Worm (Caenorhabditis elegans) whole organism, mixed stage, embryonic: ENCODE data around the gene srh-74.

Experiments used
- ceh-43 ChIP-seq: fragments of 200-800 bp; sonication (Bioruptor generic); optimal IDR thresholded peaks from 2 replicates; lab custom pipeline; 2018; ENCODE audit warnings: mild to moderate bottlenecking, missing genetic modification characterization, moderate library complexity, missing compliant biosample characterization
- elt-1 ChIP-seq: sonication (generic microtip); optimal IDR thresholded peaks from 2 replicates; lab custom pipeline; 2017; ENCODE audit warnings: missing genetic modification characterization, mild to moderate bottlenecking, missing compliant biosample characterization, antibody characterized with exemption, moderate library complexity, borderline replicate concordance; ENCODE audit not compliant: insufficient read depth
- ham-2 ChIP-seq: fragments of 200-800 bp; sonication (Bioruptor generic); optimal IDR thresholded peaks from 2 replicates; lab custom pipeline; 2018; ENCODE audit warnings: mild to moderate bottlenecking, missing genetic modification characterization, missing compliant biosample characterization
- hlh-1 ChIP-seq: fragments of 150-350 bp; optimal IDR thresholded peaks from 2 replicates; lab custom pipeline; 2014; ENCODE audit warnings: missing biosample characterization, missing genetic modification reagents, missing genetic modification characterization
- lin-13 ChIP-seq: fragments of 150-350 bp; optimal IDR thresholded peaks from 2 replicates; lab custom pipeline; 2014; ENCODE audit warnings: missing biosample characterization, missing genetic modification characterization
- nhr-237 ChIP-seq: fragments of 150-350 bp; optimal IDR thresholded peaks from 2 replicates; lab custom pipeline; 2014; ENCODE audit warnings: missing biosample characterization, missing genetic modification characterization
- nhr-76 ChIP-seq: sonication (generic microtip); optimal IDR thresholded peaks from 2 replicates; lab custom pipeline; 2017; ENCODE audit warnings: missing biosample characterization, missing genetic modification characterization
- snpc-4 ChIP-seq: fragments of 150-350 bp; optimal IDR thresholded peaks from 2 replicates; lab custom pipeline; 2014; ENCODE audit warnings: missing biosample characterization, missing genetic modification characterization
- sptf-1 ChIP-seq: sonication (generic microtip); optimal IDR thresholded peaks from 2 replicates; lab custom pipeline; 2017; ENCODE audit warnings: mild to moderate bottlenecking, missing genetic modification characterization, moderate library complexity, missing compliant biosample characterization
- unc-120 ChIP-seq: sonication (generic microtip); optimal IDR thresholded peaks from 2 replicates; lab custom pipeline; 2017; ENCODE audit warnings: missing genetic modification characterization, missing compliant biosample characterization; ENCODE audit not compliant: poor library complexity, severe bottlenecking
- ztf-11 ChIP-seq: fragments of 150-350 bp; optimal IDR thresholded peaks from 2 replicates; lab custom pipeline; 2014; ENCODE audit warnings: missing biosample characterization, missing genetic modification characterization

DNA sequence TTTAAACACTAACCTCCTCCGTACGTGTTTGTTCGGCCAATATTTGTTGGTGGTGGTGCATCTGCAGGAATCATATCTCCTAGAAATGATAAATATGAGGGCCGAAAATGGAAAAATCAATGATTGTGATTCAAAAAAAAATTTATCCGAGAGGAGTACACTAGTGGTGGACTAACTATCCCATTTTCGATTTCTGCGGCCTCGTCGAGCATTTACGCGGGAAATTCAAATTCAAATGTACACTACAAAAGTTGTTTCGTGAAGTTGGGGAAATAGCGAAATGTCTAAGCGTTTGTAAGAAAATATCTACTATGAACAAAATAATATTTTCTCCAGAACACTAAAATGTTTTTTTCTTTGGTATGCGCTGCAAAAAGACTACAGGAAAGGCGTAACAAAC is 19.3 kb downstream of the srh-74 start:
- TF ChIP-seq nhr-237 (tag; lab: Kevin White, UChicago) (peak; percentile 49), unc-120 (tag; lab: Kevin White, UChicago) (no peak), ceh-43 (GFP tag; lab: Kevin White, UChicago) (no peak), ztf-11 (tag; lab: Kevin White, UChicago) (no peak), ham-2 (GFP tag; lab: Kevin White, UChicago) (no peak), snpc-4 (tag; lab: Kevin White, UChicago) (no peak), elt-1 (no peak), hlh-1 (tag; lab: Kevin White, UChicago) (peak; percentile 3), nhr-76 (no peak), sptf-1 (tag; lab: Kevin White, UChicago) (peak; percentile 66), lin-13 (tag; lab: Kevin White, UChicago) (no peak)
